Worm (Caenorhabditis elegans) whole organism, L2 larva: ENCODE results near the gene gfl-1.

Source experiments
- nhr-21 ChIP-seq: fragments of 150-350 bp; optimal IDR thresholded peaks from 2 replicates; lab custom pipeline; 2014; ENCODE audit warnings: missing biosample characterization, missing genetic modification characterization
- skn-1 ChIP-seq: sonication (generic microtip); optimal IDR thresholded peaks from 2 replicates; lab custom pipeline; 2017; ENCODE audit warnings: missing biosample characterization, missing genetic modification characterization
- unc-39 ChIP-seq: fragments of 150-350 bp; optimal IDR thresholded peaks from 2 replicates; lab custom pipeline; 2014; ENCODE audit warnings: missing biosample characterization, missing genetic modification characterization
- unc-55 ChIP-seq: fragments of 150-350 bp; sonication (generic microtip); optimal IDR thresholded peaks from 3 replicates; lab custom pipeline; 2014; ENCODE audit warnings: missing biosample characterization, missing genetic modification reagents, missing genetic modification characterization

ce11 chrIV:11551813-11552212 is 30.7 kb downstream of the gfl-1 start, which contains the start of gene col-128:
- TF ChIP-seq skn-1 (tag; lab: Kevin White, UChicago) (no peak), unc-55 (GFP tag; lab: Kevin White, UChicago) (no peak), nhr-21 (tag; lab: Kevin White, UChicago) (no peak), unc-39 (tag; lab: Kevin White, UChicago) (no peak)
